Fruit fly (Drosophila melanogaster) S2 (cell line): ENCODE results near the gene NFAT.

Source experiments
- CG8478 ChIP-seq: fragments of >200 bp; optimal IDR thresholded peaks from 2 replicates; lab custom pipeline; 2018
- CTCF ChIP-seq, 2 experiments: fragments of >200 bp; optimal IDR thresholded peaks; 2 replicates each; lab custom pipeline; 2018

- TF ChIP-seq CTCF (optimal IDR thresholded peaks at IDR 0.05; lab: Kevin White, UChicago): no peak
- no peak for TF ChIP-seq CG8478 (lab: Kevin White, UChicago)
These were observed 22.3 kb upstream of the NFAT start, which contains the start of gene up for dm6 chrX:13602071-13602858.
